Worm (Caenorhabditis elegans) whole organism, young adult: Measurements from ENCODE around the gene ceh-76.

Experiments
- B0019.2 ChIP-seq: fragments of 200-800 bp; sonication (Bioruptor generic); conservative IDR thresholded peaks from 2 replicates; pipeline ENCODE4 v1.3.6; 2022; ENCODE audit warnings: missing genetic modification reagents, missing genetic modification characterization, missing compliant biosample characterization
- C17E4.6 ChIP-seq: fragments of 200-800 bp; sonication (Bioruptor generic); IDR thresholded peaks from 2 replicates; pipeline ENCODE4 v1.3.6; 2022; ENCODE audit warnings: missing genetic modification reagents, missing genetic modification characterization, missing compliant biosample characterization
- F22D6.2 ChIP-seq: sonication (generic microtip); optimal IDR thresholded peaks from 2 replicates; lab custom pipeline; 2016; ENCODE audit warnings: mild to moderate bottlenecking, missing genetic modification characterization, missing compliant biosample characterization
- F23B12.7 ChIP-seq: sonication (generic microtip); optimal IDR thresholded peaks from 2 replicates; lab custom pipeline; 2017; ENCODE audit warnings: missing genetic modification characterization, mild to moderate bottlenecking, missing compliant biosample characterization, antibody characterized with exemption, moderate library complexity; ENCODE audit not compliant: insufficient read depth
- F55B11.4 ChIP-seq: sonication (generic microtip); optimal IDR thresholded peaks from 2 replicates; lab custom pipeline; 2016; ENCODE audit warnings: missing compliant biosample characterization, missing genetic modification characterization, borderline replicate concordance; ENCODE audit not compliant: insufficient read depth
- F57A8.1 ChIP-seq: fragments of 200-800 bp; sonication (Bioruptor generic); optimal IDR thresholded peaks from 2 replicates; lab custom pipeline; 2018; ENCODE audit warnings: mild to moderate bottlenecking, missing genetic modification characterization, moderate library complexity, missing compliant biosample characterization
- F57C9.4 ChIP-seq: sonication (generic microtip); optimal IDR thresholded peaks from 2 replicates; lab custom pipeline; 2017; ENCODE audit warnings: mild to moderate bottlenecking, missing genetic modification characterization, missing compliant biosample characterization
- Y53F4B.3 ChIP-seq: fragments of 200-800 bp; sonication (Bioruptor generic); IDR thresholded peaks from 2 replicates; pipeline ENCODE4 v1.3.6; 2022; ENCODE audit warnings: missing genetic modification reagents, missing genetic modification characterization, missing compliant biosample characterization
- Y56A3A.18 ChIP-seq: fragments of 200-800 bp; sonication (Bioruptor generic); IDR thresholded peaks from 2 replicates; pipeline ENCODE4 v1.3.6; 2022; ENCODE audit warnings: missing genetic modification reagents, missing genetic modification characterization, missing compliant biosample characterization
- akir-1 ChIP-seq: fragments of 200-800 bp; sonication (Bioruptor generic); optimal IDR thresholded peaks from 2 replicates; lab custom pipeline; 2018; ENCODE audit warnings: mild to moderate bottlenecking, missing genetic modification characterization, moderate library complexity, missing compliant biosample characterization
- aptf-3 ChIP-seq: fragments of 200-800 bp; sonication (Bioruptor generic); IDR thresholded peaks from 2 replicates; pipeline ENCODE4 v1.3.6; 2022; ENCODE audit warnings: missing genetic modification characterization, missing compliant biosample characterization
- atf-7 ChIP-seq: sonication (generic microtip); optimal IDR thresholded peaks from 2 replicates; lab custom pipeline; 2017; ENCODE audit warnings: mild to moderate bottlenecking, missing genetic modification characterization, missing compliant biosample characterization
- athp-1 ChIP-seq: sonication (generic microtip); optimal IDR thresholded peaks from 2 replicates; lab custom pipeline; 2017; ENCODE audit warnings: mild to moderate bottlenecking, missing genetic modification characterization, missing compliant biosample characterization
- attf-3 ChIP-seq: fragments of 200-800 bp; sonication (Bioruptor generic); conservative IDR thresholded peaks from 2 replicates; pipeline ENCODE4 v1.3.6; 2022; ENCODE audit warnings: missing genetic modification reagents, missing genetic modification characterization, missing compliant biosample characterization
- bed-2 ChIP-seq: fragments of 200-800 bp; sonication (Bioruptor generic); IDR thresholded peaks from 2 replicates; pipeline ENCODE4 v1.3.6; 2022; ENCODE audit warnings: missing genetic modification reagents, missing genetic modification characterization, missing compliant biosample characterization
- ceh-27 ChIP-seq: fragments of 200-800 bp; sonication (Bioruptor generic); optimal IDR thresholded peaks from 2 replicates; lab custom pipeline; 2018; ENCODE audit warnings: mild to moderate bottlenecking, missing genetic modification characterization, moderate library complexity, missing compliant biosample characterization
- ceh-40 ChIP-seq: fragments of 200-800 bp; sonication (Bioruptor generic); IDR thresholded peaks from 2 replicates; pipeline ENCODE4 v1.3.6; 2022; ENCODE audit warnings: missing genetic modification characterization, missing compliant biosample characterization
- ceh-91 ChIP-seq: fragments of 200-800 bp; sonication (Bioruptor generic); IDR thresholded peaks from 2 replicates; pipeline ENCODE4 v1.3.6; 2022; ENCODE audit warnings: missing genetic modification reagents, missing genetic modification characterization, missing compliant biosample characterization
- die-1 ChIP-seq: sonication (generic microtip); optimal IDR thresholded peaks from 2 replicates; lab custom pipeline; 2016; ENCODE audit warnings: missing genotype, mild to moderate bottlenecking, missing genetic modification characterization, missing compliant biosample characterization
- egl-44 ChIP-seq: fragments of 200-800 bp; sonication (Bioruptor generic); IDR thresholded peaks from 2 replicates; pipeline ENCODE4 v1.3.6; 2022; ENCODE audit warnings: missing genetic modification reagents, missing genetic modification characterization, missing compliant biosample characterization
- egrh-3 ChIP-seq: fragments of 200-800 bp; sonication (Bioruptor generic); IDR thresholded peaks from 2 replicates; pipeline ENCODE4 v1.3.6; 2022; ENCODE audit warnings: missing genetic modification reagents, missing genetic modification characterization, missing compliant biosample characterization
- ets-4 ChIP-seq: fragments of 200-800 bp; sonication (Bioruptor generic); optimal IDR thresholded peaks from 2 replicates; lab custom pipeline; 2018; ENCODE audit warnings: mild to moderate bottlenecking, missing genetic modification characterization, missing compliant biosample characterization
- hmg-1.2 ChIP-seq: fragments of 200-800 bp; sonication (Bioruptor generic); IDR thresholded peaks from 2 replicates; pipeline ENCODE4 v1.3.6; 2022; ENCODE audit warnings: missing genetic modification reagents, missing genetic modification characterization, missing compliant biosample characterization
- hsf-1 ChIP-seq: fragments of 200-800 bp; sonication (Bioruptor generic); IDR thresholded peaks from 2 replicates; pipeline ENCODE4 v1.3.6; 2022; ENCODE audit warnings: missing genetic modification reagents, missing genetic modification characterization, missing compliant biosample characterization
- let-526 ChIP-seq: fragments of 200-800 bp; sonication (Bioruptor generic); IDR thresholded peaks from 2 replicates; pipeline ENCODE4 v1.3.6; 2022; ENCODE audit warnings: missing genetic modification reagents, missing genetic modification characterization, missing compliant biosample characterization
- lin-54 ChIP-seq: fragments of 200-800 bp; sonication (Bioruptor generic); optimal IDR thresholded peaks from 2 replicates; lab custom pipeline; 2018; ENCODE audit warnings: mild to moderate bottlenecking, missing genetic modification characterization, missing compliant biosample characterization
- madf-8 ChIP-seq: fragments of 200-800 bp; sonication (Bioruptor generic); conservative IDR thresholded peaks from 2 replicates; pipeline ENCODE4 v1.3.6; 2022; ENCODE audit warnings: missing genetic modification reagents, missing genetic modification characterization, missing compliant biosample characterization
- mel-28 ChIP-seq: sonication (generic microtip); optimal IDR thresholded peaks from 2 replicates; lab custom pipeline; 2016; ENCODE audit warnings: borderline replicate concordance, mild to moderate bottlenecking, missing genetic modification characterization, missing compliant biosample characterization
- mes-4 ChIP-seq: sonication (generic microtip); optimal IDR thresholded peaks from 2 replicates; lab custom pipeline; 2016; ENCODE audit warnings: missing genotype, missing genetic modification characterization, missing compliant biosample characterization
- mxl-1 ChIP-seq: sonication (generic microtip); optimal IDR thresholded peaks from 2 replicates; lab custom pipeline; 2016; ENCODE audit warnings: missing genetic modification characterization, missing compliant biosample characterization
- nhr-179 ChIP-seq: sonication (generic microtip); optimal IDR thresholded peaks from 2 replicates; lab custom pipeline; 2016; ENCODE audit warnings: mild to moderate bottlenecking, missing genetic modification characterization, missing compliant biosample characterization
- nhr-27 ChIP-seq: fragments of 200-800 bp; sonication (Bioruptor generic); optimal IDR thresholded peaks from 2 replicates; lab custom pipeline; 2018; ENCODE audit warnings: mild to moderate bottlenecking, missing genetic modification characterization, moderate library complexity, missing compliant biosample characterization
- pbrm-1 ChIP-seq: fragments of 200-800 bp; sonication (Bioruptor generic); IDR thresholded peaks from 2 replicates; pipeline ENCODE4 v1.3.6; 2022; ENCODE audit warnings: missing genetic modification reagents, missing genetic modification characterization, missing compliant biosample characterization
- pha-4 ChIP-seq: fragments of 150-350 bp; sonication (generic microtip); optimal IDR thresholded peaks from 2 replicates; lab custom pipeline; 2014; ENCODE audit warnings: missing biosample characterization, missing genetic modification reagents, missing genetic modification characterization
- rcor-1 ChIP-seq: fragments of 200-800 bp; sonication (Bioruptor generic); IDR thresholded peaks from 2 replicates; pipeline ENCODE4 v1.3.6; 2022; ENCODE audit warnings: missing genetic modification reagents, missing genetic modification characterization, missing compliant biosample characterization
- repo-1 ChIP-seq: sonication (generic microtip); optimal IDR thresholded peaks from 2 replicates; lab custom pipeline; 2017; ENCODE audit warnings: mild to moderate bottlenecking, missing genetic modification characterization, missing compliant biosample characterization
- rpc-1 ChIP-seq, 2 experiments: fragments of 150-350 bp in 1 of 2; sonication (generic microtip) in 1 of 2; optimal IDR thresholded peaks; 2 replicates each; lab custom pipeline; 2014 to 2018; ENCODE audit warnings: missing biosample characterization in 1 of 2, missing genetic modification characterization in 1 of 2, missing genetic modification reagents in 1 of 2, missing genotype in 1 of 2
- snpc-1.1 ChIP-seq: sonication (generic microtip); optimal IDR thresholded peaks from 2 replicates; lab custom pipeline; 2017; ENCODE audit warnings: missing genetic modification characterization, mild to moderate bottlenecking, missing compliant biosample characterization, antibody characterized with exemption, moderate library complexity, missing genotype, missing genetic modification reagents; ENCODE audit not compliant: insufficient read depth
- snpc-4 ChIP-seq, 5 experiments: fragments of 150-350 bp in 1 of 5; sonication (generic microtip) in 4 of 5; optimal IDR thresholded peaks; 2 replicates each; lab custom pipeline; 2014 to 2018; ENCODE audit warnings: missing genetic modification characterization in 5 of 5, missing biosample characterization in 3 of 5, antibody characterized with exemption in 2 of 5, mild to moderate bottlenecking in 2 of 5, missing compliant biosample characterization in 2 of 5, missing genotype in 2 of 5, moderate library complexity in 2 of 5, missing genetic modification reagents in 1 of 5
- sptf-2 ChIP-seq: fragments of 200-800 bp; sonication (Bioruptor generic); optimal IDR thresholded peaks from 2 replicates; lab custom pipeline; 2018; ENCODE audit warnings: mild to moderate bottlenecking, missing genetic modification characterization, missing compliant biosample characterization
- tbx-9 ChIP-seq: sonication (generic microtip); optimal IDR thresholded peaks from 2 replicates; lab custom pipeline; 2016; ENCODE audit warnings: borderline replicate concordance, missing genetic modification characterization, inconsistent platforms, missing compliant biosample characterization
- tlf-1 ChIP-seq: fragments of 200-800 bp; sonication (Bioruptor generic); optimal IDR thresholded peaks from 2 replicates; lab custom pipeline; 2018; ENCODE audit warnings: mild to moderate bottlenecking, missing genetic modification characterization, missing compliant biosample characterization
- zim-3 ChIP-seq: sonication (generic microtip); optimal IDR thresholded peaks from 2 replicates; lab custom pipeline; 2017; ENCODE audit warnings: mild to moderate bottlenecking, missing genetic modification characterization, moderate library complexity, missing compliant biosample characterization
- ztf-22 ChIP-seq: fragments of 200-800 bp; sonication (Bioruptor generic); optimal IDR thresholded peaks from 2 replicates; lab custom pipeline; 2018; ENCODE audit warnings: mild to moderate bottlenecking, missing genetic modification characterization, moderate library complexity, missing compliant biosample characterization
- ztf-28 ChIP-seq: fragments of 200-800 bp; sonication (Bioruptor generic); IDR thresholded peaks from 2 replicates; pipeline ENCODE4 v1.3.6; 2022; ENCODE audit warnings: missing genetic modification reagents, missing genetic modification characterization, missing compliant biosample characterization

The ceh-76 gene

DNA sequence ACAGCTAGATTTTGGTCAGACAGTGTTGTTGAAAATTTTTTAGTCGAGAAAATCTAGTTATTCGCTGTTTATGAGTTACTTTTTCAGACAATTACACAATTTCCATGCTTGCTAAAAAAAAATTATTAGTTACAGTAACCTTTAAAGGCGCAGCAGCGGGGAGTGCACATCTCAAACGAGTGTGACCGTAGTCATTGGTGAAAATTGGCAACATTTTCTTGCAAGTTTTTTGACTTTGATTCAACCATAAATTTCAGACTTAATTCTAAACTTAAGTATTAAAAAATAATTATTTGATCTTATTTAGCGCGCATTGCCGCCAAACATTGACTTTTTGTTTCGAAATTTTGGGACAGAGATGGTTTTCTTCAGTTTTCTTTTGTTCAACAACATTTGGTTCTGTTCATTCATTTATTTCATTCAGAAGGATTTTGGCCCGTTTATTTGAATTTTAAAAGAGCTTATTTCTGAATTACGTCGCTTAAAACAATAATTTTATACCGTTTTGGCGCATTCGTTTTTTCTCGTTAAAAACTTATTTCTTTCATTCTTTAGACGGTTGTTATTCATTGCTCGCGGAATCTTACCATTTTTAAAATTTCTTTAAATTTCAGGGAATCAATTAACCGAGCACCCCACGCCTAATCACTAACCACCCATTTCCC, 34.5 kb upstream of the ceh-76 start, which contains the start of gene oma-2 (continued):
- TF ChIP-seq mes-4 (tag; lab: Kevin White, UChicago) (no peak), ztf-28 (GFP tag; lab: Robert Waterston, UW) (no peak), ztf-22 (GFP tag; lab: Kevin White, UChicago) (no peak), bed-2 (GFP tag; lab: Robert Waterston, UW) (no peak), nhr-27 (tag; lab: Kevin White, UChicago) (no peak), aptf-3 (GFP tag; lab: Robert Waterston, UW) (no peak), lin-54 (GFP tag; lab: Kevin White, UChicago) (peak; percentile 58), ets-4 (no peak), madf-8 (peak; percentile 95), let-526 (GFP tag; lab: Robert Waterston, UW) (no peak), egl-44 (GFP tag; lab: Robert Waterston, UW) (no peak), hsf-1 (peak; percentile 90), F57C9.4 (no peak), rcor-1 (peak; percentile 49), C17E4.6 (GFP tag; lab: Robert Waterston, UW) (no peak), nhr-179 (tag; lab: Kevin White, UChicago) (no peak), pha-4 (tag; lab: Kevin White, UChicago) (no peak), rpc-1 (optimal IDR thresholded peaks at IDR 0.05; lab: Kevin White, UChicago) (no peak), rpc-1 (tag; optimal IDR thresholded peaks at IDR 0.05; lab: Kevin White, UChicago) (no peak), ceh-27 (GFP tag; lab: Kevin White, UChicago) (no peak), atf-7 (tag; lab: Kevin White, UChicago) (no peak), F57A8.1 (GFP tag; lab: Kevin White, UChicago) (no peak), akir-1 (GFP tag; lab: Kevin White, UChicago) (no peak), snpc-4 (GFP tag; optimal IDR thresholded peaks at IDR 0.05; lab: Kevin White, UChicago) (no peak), snpc-4 (tag; optimal IDR thresholded peaks at IDR 0.05; lab: Kevin White, UChicago) (peak in 1 of 4 experiments; percentile 39), F23B12.7 (tag; lab: Kevin White, UChicago) (peak; percentile 26), B0019.2 (GFP tag; lab: Robert Waterston, UW) (0 out of 2 replicates have a peak, but pooled peaks have one; percentile 22), mxl-1 (tag; lab: Kevin White, UChicago) (no peak), ceh-91 (GFP tag; lab: Robert Waterston, UW) (peak; percentile 84), tbx-9 (tag; lab: Kevin White, UChicago) (no peak), attf-3 (GFP tag; lab: Robert Waterston, UW) (0 out of 2 replicates have a peak, but pooled peaks have one; percentile 21), hmg-1.2 (GFP tag; lab: Robert Waterston, UW) (peak; percentile 45), pbrm-1 (GFP tag; lab: Robert Waterston, UW) (peak; percentile 37; the same call in 1 of the 2 replicates), Y53F4B.3 (GFP tag; lab: Robert Waterston, UW) (no peak), repo-1 (tag; lab: Kevin White, UChicago) (no peak), egrh-3 (GFP tag; lab: Robert Waterston, UW) (no peak), die-1 (tag; lab: Kevin White, UChicago) (no peak), F22D6.2 (tag; lab: Kevin White, UChicago) (no peak), snpc-1.1 (peak; percentile 23), zim-3 (no peak), sptf-2 (GFP tag; lab: Kevin White, UChicago) (no peak), mel-28 (tag; lab: Kevin White, UChicago) (no peak), ceh-40 (GFP tag; lab: Robert Waterston, UW) (no peak), F55B11.4 (no peak), tlf-1 (peak; percentile 45), Y56A3A.18 (GFP tag; lab: Robert Waterston, UW) (0 out of 2 replicates have a peak, but pooled peaks have one; percentile 14), athp-1 (tag; lab: Kevin White, UChicago) (no peak)
